Worm (Caenorhabditis elegans): ENCODE measurements around the gene ZK1248.17.

ce11 chrII:5827364-5827763 lies 18.0 kb downstream of the ZK1248.17 start, which contains the start of gene tbc-2:
- TF ChIP-seq tbx-2 (tag; optimal IDR thresholded peaks at IDR 0.05) (no peak), elt-3 (tag; optimal IDR thresholded peaks at IDR 0.05) (peak in 1 of 6 experiments; percentile 36), nhr-77 (tag; optimal IDR thresholded peaks at IDR 0.05) (no peak), lin-39 (tag; optimal IDR thresholded peaks at IDR 0.05) (no peak), ztf-4 (tag; optimal IDR thresholded peaks at IDR 0.05) (no peak), nhr-28 (tag; optimal IDR thresholded peaks at IDR 0.05) (no peak), fos-1 (tag; optimal IDR thresholded peaks at IDR 0.05) (no peak), hlh-17 (GFP tag; optimal IDR thresholded peaks at IDR 0.05; ENCODE audit: borderline replicate concordance) (no peak), nhr-76 (tag; optimal IDR thresholded peaks at IDR 0.05) (no peak)

Data from whole organism, L1 larva.